Fruit fly (Drosophila melanogaster) whole organism, embryonic: ENCODE measurements around the gene Tm1.

ENCODE experiments used
- Bdp1 ChIP-seq: fragments of 200-800 bp; sonication (Bioruptor generic); optimal IDR thresholded peaks from 3 replicates; lab custom pipeline; 2016; ENCODE audit warnings: missing biosample characterization, missing genetic modification characterization
- Blimp-1 ChIP-seq: fragments of 200-800 bp; sonication (Bioruptor generic); optimal IDR thresholded peaks from 3 replicates; lab custom pipeline; 2018; ENCODE audit warnings: missing biosample characterization, missing genetic modification characterization, mild to moderate bottlenecking, moderate library complexity, missing genetic modification reagents
- CG10147 ChIP-seq: fragments of 200-800 bp; sonication (Bioruptor generic); optimal IDR thresholded peaks from 2 replicates; lab custom pipeline; 2019; ENCODE audit warnings: missing biosample characterization, mild to moderate bottlenecking, missing genetic modification characterization, moderate library complexity
- CG10979 ChIP-seq: fragments of 200-800 bp; sonication (Bioruptor generic); optimal IDR thresholded peaks from 2 replicates; lab custom pipeline; 2018; ENCODE audit warnings: missing biosample characterization, mild to moderate bottlenecking, missing genetic modification characterization, moderate library complexity
- CG12236 ChIP-seq: fragments of 200-800 bp; sonication (Bioruptor generic); optimal IDR thresholded peaks from 2 replicates; lab custom pipeline; 2016; ENCODE audit warnings: missing biosample characterization, missing genetic modification characterization
- CG15011 ChIP-seq: fragments of 200-800 bp; sonication (Bioruptor generic); optimal IDR thresholded peaks from 3 replicates; lab custom pipeline; 2018; ENCODE audit warnings: missing biosample characterization, mild to moderate bottlenecking, missing genetic modification characterization
- CG17359 ChIP-seq: fragments of 200-800 bp; sonication (Bioruptor generic); optimal IDR thresholded peaks from 3 replicates; lab custom pipeline; 2018; ENCODE audit warnings: missing biosample characterization, mild to moderate bottlenecking, missing genetic modification characterization, moderate library complexity
- CG18011 ChIP-seq: fragments of 200-800 bp; sonication (Bioruptor generic); optimal IDR thresholded peaks from 2 replicates; lab custom pipeline; 2017; ENCODE audit warnings: missing biosample characterization, missing genetic modification characterization, mild to moderate bottlenecking, moderate library complexity, missing genotype
- CG18599 ChIP-seq: fragments of 200-800 bp; sonication (Bioruptor generic); optimal IDR thresholded peaks from 3 replicates; lab custom pipeline; 2017; ENCODE audit warnings: missing biosample characterization, missing genetic modification characterization, mild to moderate bottlenecking, moderate library complexity, missing genetic modification reagents
- CG2120 ChIP-seq: fragments of 200-800 bp; sonication (Bioruptor generic); optimal IDR thresholded peaks from 3 replicates; lab custom pipeline; 2016; ENCODE audit warnings: missing biosample characterization, missing genetic modification characterization
- CG2678 ChIP-seq: fragments of 200-800 bp; sonication (Bioruptor generic); optimal IDR thresholded peaks from 3 replicates; lab custom pipeline; 2019; ENCODE audit warnings: missing biosample characterization, mild to moderate bottlenecking, missing genetic modification characterization, moderate library complexity
- CG3281 ChIP-seq: fragments of 200-800 bp; sonication (Bioruptor generic); optimal IDR thresholded peaks from 3 replicates; lab custom pipeline; 2017; ENCODE audit warnings: missing biosample characterization, mild to moderate bottlenecking, missing genetic modification characterization
- CG34224 ChIP-seq: fragments of 200-800 bp; sonication (Bioruptor generic); IDR thresholded peaks from 3 replicates; pipeline ENCODE4 v1.3.6; 2022; ENCODE audit warnings: missing biosample characterization, missing genetic modification characterization; ENCODE audit not compliant: partially characterized antibody
- CG4424 ChIP-seq: fragments of 200-800 bp; sonication (Bioruptor generic); optimal IDR thresholded peaks from 3 replicates; lab custom pipeline; 2016; ENCODE audit warnings: missing biosample characterization, missing genetic modification characterization
- CG6254 ChIP-seq: fragments of 200-800 bp; sonication (Bioruptor generic); optimal IDR thresholded peaks from 3 replicates; lab custom pipeline; 2017; ENCODE audit warnings: mild to moderate bottlenecking, missing biosample characterization, missing genetic modification reagents, missing genetic modification characterization
- CG6765 ChIP-seq: fragments of 200-800 bp; sonication (Bioruptor generic); optimal IDR thresholded peaks from 3 replicates; lab custom pipeline; 2017; ENCODE audit warnings: missing biosample characterization, mild to moderate bottlenecking, missing genetic modification characterization
- CG7556 ChIP-seq: fragments of 200-800 bp; sonication (Bioruptor generic); optimal IDR thresholded peaks from 2 replicates; lab custom pipeline; 2017; ENCODE audit warnings: missing biosample characterization, mild to moderate bottlenecking, missing genetic modification characterization
- CG7839 ChIP-seq: fragments of 200-800 bp; sonication (Bioruptor generic); optimal IDR thresholded peaks from 3 replicates; lab custom pipeline; 2018; ENCODE audit warnings: missing biosample characterization, mild to moderate bottlenecking, missing genetic modification characterization, moderate library complexity
- CG8388 ChIP-seq: fragments of 200-800 bp; sonication (Bioruptor generic); optimal IDR thresholded peaks from 2 replicates; lab custom pipeline; 2019; ENCODE audit warnings: missing biosample characterization, mild to moderate bottlenecking, missing genetic modification characterization, moderate library complexity
- CG9817 ChIP-seq: fragments of 200-800 bp; sonication (Bioruptor generic); optimal IDR thresholded peaks from 2 replicates; lab custom pipeline; 2018; ENCODE audit warnings: missing biosample characterization, mild to moderate bottlenecking, missing genetic modification characterization, moderate library complexity
- CoRest ChIP-seq: fragments of 200-800 bp; sonication (Bioruptor generic); optimal IDR thresholded peaks from 3 replicates; lab custom pipeline; 2018; ENCODE audit warnings: missing biosample characterization, mild to moderate bottlenecking, missing genetic modification characterization, moderate library complexity
- D19A ChIP-seq: fragments of 200-800 bp; optimal IDR thresholded peaks from 3 replicates; lab custom pipeline; 2019; ENCODE audit warnings: missing biosample characterization, mild to moderate bottlenecking, missing genetic modification characterization, moderate library complexity
- D19B ChIP-seq: fragments of 200-800 bp; sonication (Bioruptor generic); optimal IDR thresholded peaks from 2 replicates; lab custom pipeline; 2017; ENCODE audit warnings: missing biosample characterization, mild to moderate bottlenecking, missing genetic modification characterization
- Dek ChIP-seq: fragments of 200-800 bp; sonication (Bioruptor generic); optimal IDR thresholded peaks from 3 replicates; lab custom pipeline; 2019; ENCODE audit warnings: missing biosample characterization, mild to moderate bottlenecking, missing genetic modification characterization, moderate library complexity
- Doc3 ChIP-seq: fragments of 200-800 bp; sonication (Bioruptor generic); IDR thresholded peaks from 3 replicates; pipeline ENCODE4 v1.3.6; 2022; ENCODE audit warnings: missing biosample characterization, missing genetic modification characterization; ENCODE audit not compliant: partially characterized antibody
- Eip74EF ChIP-seq, 2 experiments: fragments of 200-800 bp in 1 of 2; fragments of >200 bp in 1 of 2; sonication (Bioruptor generic) in 1 of 2; optimal IDR thresholded peaks; 2 replicates each; lab custom pipeline; 2017 to 2019; ENCODE audit warnings: missing biosample characterization in 2 of 2, missing genetic modification characterization in 2 of 2, mild to moderate bottlenecking in 1 of 2, moderate library complexity in 1 of 2
- Fer3 ChIP-seq: fragments of 200-800 bp; sonication (Bioruptor generic); optimal IDR thresholded peaks from 2 replicates; lab custom pipeline; 2018; ENCODE audit warnings: missing biosample characterization, mild to moderate bottlenecking, missing genetic modification characterization, moderate library complexity
- HHEX ChIP-seq: fragments of 200-800 bp; sonication (Bioruptor generic); optimal IDR thresholded peaks from 3 replicates; lab custom pipeline; 2017; ENCODE audit warnings: missing biosample characterization, mild to moderate bottlenecking, missing genetic modification characterization, missing genetic modification reagents
- Hr51 ChIP-seq, 2 experiments: fragments of 200-800 bp; sonication (Bioruptor generic); optimal IDR thresholded peaks; 2 replicates in 1 of 2; 3 replicates in 1 of 2; lab custom pipeline; 2016 to 2018; ENCODE audit warnings: missing biosample characterization in 2 of 2, missing genetic modification characterization in 2 of 2, mild to moderate bottlenecking in 1 of 2, moderate library complexity in 1 of 2
- Sox102F ChIP-seq: fragments of 200-800 bp; sonication (Bioruptor generic); optimal IDR thresholded peaks from 2 replicates; lab custom pipeline; 2018; ENCODE audit warnings: missing biosample characterization, mild to moderate bottlenecking, missing genetic modification characterization, moderate library complexity
- Stat92E ChIP-seq, 3 experiments: fragments of >200 bp in 2 of 3; fragments of 200-800 bp in 1 of 3; sonication (Bioruptor generic) in 1 of 3; optimal IDR thresholded peaks; 2 replicates each; lab custom pipeline; 2017 to 2019; ENCODE audit warnings: missing biosample characterization in 3 of 3, missing genetic modification characterization in 3 of 3, mild to moderate bottlenecking in 1 of 3, moderate library complexity in 1 of 3
- Trl ChIP-seq, 3 experiments: fragments of >200 bp in 2 of 3; fragments of 200-800 bp in 1 of 3; sonication (Bioruptor generic) in 1 of 3; optimal IDR thresholded peaks; 2 replicates in 1 of 3; 3 replicates in 2 of 3; lab custom pipeline; 2016 to 2017; ENCODE audit warnings: missing biosample characterization in 1 of 3, missing genetic modification characterization in 1 of 3
- caup ChIP-seq: fragments of 200-800 bp; sonication (Bioruptor generic); optimal IDR thresholded peaks from 3 replicates; lab custom pipeline; 2017; ENCODE audit warnings: missing biosample characterization, mild to moderate bottlenecking, missing genetic modification characterization, moderate library complexity; ENCODE audit not compliant: severe bottlenecking
- chif ChIP-seq, 2 experiments: fragments of 200-800 bp; sonication (Bioruptor generic); optimal IDR thresholded peaks; 3 replicates each; lab custom pipeline; 2016; ENCODE audit warnings: missing biosample characterization in 2 of 2, missing genetic modification characterization in 2 of 2
- crol ChIP-seq: fragments of 200-800 bp; sonication (Bioruptor generic); IDR thresholded peaks from 2 replicates; pipeline ENCODE4 v1.3.6; 2022; ENCODE audit warnings: missing biosample characterization, missing genetic modification characterization
- dmrt99B ChIP-seq: fragments of 200-800 bp; sonication (Bioruptor generic); optimal IDR thresholded peaks from 2 replicates; lab custom pipeline; 2018; ENCODE audit warnings: missing biosample characterization, mild to moderate bottlenecking, missing genetic modification characterization, moderate library complexity
- dpn ChIP-seq, 2 experiments: fragments of 200-800 bp; sonication (Bioruptor generic); optimal IDR thresholded peaks; 3 replicates each; lab custom pipeline; 2016; ENCODE audit warnings: missing biosample characterization in 2 of 2, missing genetic modification characterization in 2 of 2
- ind ChIP-seq: fragments of 200-800 bp; sonication (Bioruptor generic); optimal IDR thresholded peaks from 3 replicates; lab custom pipeline; 2016; ENCODE audit warnings: missing biosample characterization, missing genetic modification characterization
- lab ChIP-seq: fragments of 200-800 bp; sonication (Bioruptor generic); optimal IDR thresholded peaks from 3 replicates; lab custom pipeline; 2017; ENCODE audit warnings: missing biosample characterization, missing genetic modification characterization, mild to moderate bottlenecking, moderate library complexity, missing genetic modification reagents
- lbe ChIP-seq: fragments of 200-800 bp; sonication (Bioruptor generic); optimal IDR thresholded peaks from 2 replicates; lab custom pipeline; 2016; ENCODE audit warnings: missing biosample characterization, mild to moderate bottlenecking, missing genetic modification characterization
- nmo ChIP-seq: fragments of 200-800 bp; sonication (Bioruptor generic); optimal IDR thresholded peaks from 2 replicates; lab custom pipeline; 2018; ENCODE audit warnings: missing biosample characterization, mild to moderate bottlenecking, missing genetic modification characterization, moderate library complexity
- row ChIP-seq: fragments of 200-800 bp; sonication (Bioruptor generic); IDR thresholded peaks from 3 replicates; pipeline ENCODE4 v1.3.6; 2022; ENCODE audit warnings: missing biosample characterization, missing genetic modification characterization
- sd ChIP-seq: fragments of 200-800 bp; sonication (Bioruptor generic); optimal IDR thresholded peaks from 3 replicates; lab custom pipeline; 2018; ENCODE audit warnings: missing biosample characterization, mild to moderate bottlenecking, missing genetic modification characterization, moderate library complexity
- sqz ChIP-seq: fragments of 200-800 bp; sonication (Bioruptor generic); optimal IDR thresholded peaks from 3 replicates; lab custom pipeline; 2018; ENCODE audit warnings: missing biosample characterization, mild to moderate bottlenecking, missing genetic modification characterization

Gene Tm1

DNA sequence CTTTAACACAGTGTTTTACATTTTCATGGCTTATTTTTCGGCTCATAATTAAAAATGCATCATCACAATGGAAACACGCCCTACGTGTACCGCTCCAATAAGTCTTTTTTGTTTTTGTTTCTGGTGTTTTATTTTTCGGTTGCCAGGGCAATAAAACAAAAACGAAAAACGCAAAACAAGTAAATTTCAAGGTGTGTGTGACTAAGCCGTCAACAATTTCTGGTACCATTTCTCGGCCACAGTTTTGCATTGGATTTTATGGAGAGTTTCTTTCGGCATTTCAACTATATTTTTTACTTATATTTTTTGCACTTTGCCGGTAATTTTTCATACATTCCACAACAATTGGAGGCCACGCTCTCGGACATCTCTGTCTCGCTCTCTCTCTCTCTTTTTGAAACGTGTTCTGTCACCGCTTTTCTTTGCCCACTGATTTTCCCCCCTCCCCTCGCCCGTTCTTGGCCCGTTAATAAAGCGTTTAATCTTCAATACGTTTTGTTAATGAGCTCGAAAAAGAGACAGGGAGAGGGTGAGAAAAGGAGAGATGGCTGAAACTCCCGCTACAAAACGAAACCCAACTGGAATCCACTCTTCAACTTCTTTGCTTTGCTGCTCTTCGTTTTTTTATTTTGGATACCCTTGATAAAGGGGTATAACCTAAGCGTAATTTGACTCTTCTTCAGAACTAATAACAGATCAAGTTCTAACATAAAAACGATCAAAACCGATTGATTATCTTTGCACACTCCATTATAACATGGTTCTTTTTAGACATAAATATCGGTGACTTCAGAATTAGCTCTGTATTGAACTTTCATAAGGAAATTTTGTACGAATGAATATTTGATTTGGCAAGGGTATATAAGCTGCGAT, 15.2 kb downstream of the Tm1 start (continued):
- TF ChIP-seq caup (GFP tag; lab: Kevin White, UChicago) (peak; percentile 8), CoRest (tag; lab: Kevin White, UChicago) (peak; percentile 0), crol (GFP tag; lab: Robert Waterston, UW) (peak; percentile 11; the same call in 1 of the 2 replicates), CG7839 (tag; lab: Kevin White, UChicago) (peak; percentile 59), CG4424 (GFP tag; lab: Kevin White, UChicago) (peak; percentile 11), dpn (GFP tag; optimal IDR thresholded peaks at IDR 0.05; lab: Kevin White, UChicago) (peak in 1 of 2 experiments; percentile 1), lbe (GFP tag; lab: Kevin White, UChicago) (peak; percentile 10), CG3281 (peak; percentile 43), CG7556 (GFP tag; lab: Kevin White, UChicago) (peak; percentile 26), Stat92E (GFP tag; optimal IDR thresholded peaks at IDR 0.05; lab: Kevin White, UChicago) (peak in 2 of 3 experiments; percentile 8 to 11), Dek (tag; lab: Kevin White, UChicago) (peak; percentile 13), dmrt99B (tag; lab: Kevin White, UChicago) (peak; percentile 68), Bdp1 (no peak), CG2678 (tag; lab: Kevin White, UChicago) (peak; percentile 54), nmo (GFP tag; lab: Kevin White, UChicago) (peak; percentile 42), D19B (GFP tag; lab: Kevin White, UChicago) (peak; percentile 53), lab (GFP tag; lab: Kevin White, UChicago) (peak; percentile 17), Hr51 (GFP tag; optimal IDR thresholded peaks at IDR 0.05; lab: Kevin White, UChicago) (peak in 1 of 2 experiments; percentile 18), CG18599 (peak; percentile 31), Sox102F (GFP tag; lab: Kevin White, UChicago) (peak; percentile 50), sd (tag; lab: Kevin White, UChicago) (peak; percentile 82), ind (GFP tag; lab: Kevin White, UChicago) (peak; percentile 12), Trl (optimal IDR thresholded peaks at IDR 0.05; lab: Kevin White, UChicago) (peak; percentile 15 to 45), Trl (GFP tag; optimal IDR thresholded peaks at IDR 0.05; lab: Kevin White, UChicago) (no peak), HHEX (GFP tag; lab: Kevin White, UChicago) (peak; percentile 7), sqz (GFP tag; lab: Kevin White, UChicago) (peak; percentile 44), D19A (tag; lab: Kevin White, UChicago) (peak; percentile 84), CG10979 (tag; lab: Kevin White, UChicago) (peak; percentile 25), CG34224 (GFP tag; lab: Robert Waterston, UW) (no peak), row (peak; percentile 44; the same call in 1 of the 3 replicates), Blimp-1 (GFP tag; lab: Kevin White, UChicago) (peak; percentile 23), CG6765 (GFP tag; lab: Kevin White, UChicago) (peak; percentile 15), chif (GFP tag; optimal IDR thresholded peaks at IDR 0.05; lab: Kevin White, UChicago) (peak in 1 of 2 experiments; percentile 28), Eip74EF (GFP tag; optimal IDR thresholded peaks at IDR 0.05; lab: Kevin White, UChicago) (peak in 1 of 2 experiments; percentile 25), CG8388 (GFP tag; lab: Kevin White, UChicago) (peak; percentile 10), Doc3 (GFP tag; lab: Robert Waterston, UW) (no peak), CG10147 (GFP tag; lab: Kevin White, UChicago) (peak; percentile 19), CG18011 (GFP tag; lab: Kevin White, UChicago) (no peak), CG15011 (GFP tag; lab: Kevin White, UChicago) (no peak), CG12236 (GFP tag; lab: Kevin White, UChicago) (no peak), CG2120 (peak; percentile 45), CG17359 (peak; percentile 41), CG9817 (peak; percentile 5), CG6254 (GFP tag; lab: Kevin White, UChicago) (peak; percentile 3), Fer3 (tag; lab: Kevin White, UChicago) (peak; percentile 3)
